Worm (Caenorhabditis elegans): ENCODE measurements around the gene Y4C6B.2.

The Y4C6B.2 gene

DNA sequence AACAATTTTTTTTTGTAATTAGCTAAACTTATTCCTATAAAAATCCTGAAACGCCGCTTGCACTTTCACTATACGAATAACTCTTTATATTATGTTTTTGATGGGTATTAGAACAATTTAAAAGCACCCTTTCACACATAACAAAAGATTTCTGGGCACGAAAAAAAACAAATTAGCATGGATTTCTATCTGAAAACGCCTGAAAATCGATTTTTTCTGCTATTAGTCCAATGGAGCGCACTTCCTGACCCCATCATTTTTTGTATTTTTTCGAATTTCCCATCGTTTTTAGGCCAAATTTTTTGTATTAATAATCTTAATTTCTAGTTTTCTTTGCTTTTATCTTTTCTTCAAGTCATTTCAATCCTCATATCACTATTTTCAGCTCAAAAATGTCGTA, 30.0 kb downstream of the Y4C6B.2 start, which contains the start of gene F41H10.3:
F41H10.3 (plus strand) TSS at position 388 of the 400 bp plus-strand sequence.
- TF ChIP-seq ztf-23 (GFP tag; IDR thresholded peaks at IDR 0.05) (no peak), cog-1 (tag; optimal IDR thresholded peaks at IDR 0.05) (no peak), ztf-29 (GFP tag; IDR thresholded peaks at IDR 0.05) (no peak), tab-1 (GFP tag; IDR thresholded peaks at IDR 0.05) (no peak), flt-1 (GFP tag; IDR thresholded peaks at IDR 0.05) (no peak), T22C8.4 (GFP tag; IDR thresholded peaks at IDR 0.05) (no peak), ref-1 (GFP tag; conservative IDR thresholded peaks at IDR 0.05) (no peak), med-1 (GFP tag; optimal IDR thresholded peaks at IDR 0.05; ENCODE audit: insufficient read depth) (no peak), klf-2 (GFP tag; conservative IDR thresholded peaks at IDR 0.05) (no peak)

- peak; percentile 39; the same call in 1 of the 2 replicates for TF ChIP-seq tab-1 (GFP tag; IDR thresholded peaks at IDR 0.05)
- TF ChIP-seq klf-2 (GFP tag; conservative IDR thresholded peaks at IDR 0.05): no peak
- peak; percentile 26 for TF ChIP-seq cog-1 (tag; optimal IDR thresholded peaks at IDR 0.05)
- TF ChIP-seq ztf-29 (GFP tag; IDR thresholded peaks at IDR 0.05): 0 out of 2 replicates have a peak, but pooled peaks have one; percentile 29
- TF ChIP-seq ref-1 (GFP tag; conservative IDR thresholded peaks at IDR 0.05): 0 out of 2 replicates have a peak, but pooled peaks have one; percentile 19
- 0 out of 2 replicates have a peak, but pooled peaks have one; percentile 25 for TF ChIP-seq ztf-23 (GFP tag; IDR thresholded peaks at IDR 0.05)
- TF ChIP-seq flt-1 (GFP tag; IDR thresholded peaks at IDR 0.05): peak; percentile 85
- TF ChIP-seq T22C8.4 (GFP tag; IDR thresholded peaks at IDR 0.05): peak; percentile 57; the same call in 1 of the 2 replicates
- peak; percentile 34 for TF ChIP-seq med-1 (GFP tag; optimal IDR thresholded peaks at IDR 0.05; ENCODE audit: insufficient read depth)
Observed at ce11 chrIV:5370914-5371313, 31.5 kb downstream of the Y4C6B.2 start.

DNA sequence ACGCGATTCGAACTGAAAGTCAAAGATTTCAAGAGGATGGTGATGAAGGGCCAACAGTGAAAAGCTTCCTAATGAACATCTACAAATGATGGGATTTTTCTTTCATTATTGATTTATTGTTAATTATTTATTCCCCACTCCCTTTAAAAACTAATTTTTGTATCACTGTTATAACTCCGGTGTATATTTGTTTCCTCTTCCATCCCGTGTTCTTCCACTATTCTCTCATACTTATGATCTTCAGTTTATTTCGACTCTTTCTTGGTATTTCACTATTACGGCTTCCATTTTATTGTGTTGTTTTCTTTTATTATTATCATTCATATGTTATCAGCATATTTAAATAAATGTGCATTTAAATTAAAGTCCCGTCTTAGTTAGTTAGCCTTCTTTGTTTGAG, 34.9 kb downstream of the Y4C6B.2 start:
- no peak for TF ChIP-seq ztf-23 (GFP tag; IDR thresholded peaks at IDR 0.05)
- TF ChIP-seq tab-1 (GFP tag; IDR thresholded peaks at IDR 0.05): no peak
- TF ChIP-seq ztf-29 (GFP tag; IDR thresholded peaks at IDR 0.05): no peak
- no peak for TF ChIP-seq flt-1 (GFP tag; IDR thresholded peaks at IDR 0.05)
- no peak for TF ChIP-seq med-1 (GFP tag; optimal IDR thresholded peaks at IDR 0.05; ENCODE audit: insufficient read depth)
- no peak for TF ChIP-seq cog-1 (tag; optimal IDR thresholded peaks at IDR 0.05)
- no peak for TF ChIP-seq ref-1 (GFP tag; conservative IDR thresholded peaks at IDR 0.05)
- TF ChIP-seq T22C8.4 (GFP tag; IDR thresholded peaks at IDR 0.05): no peak
- TF ChIP-seq klf-2 (GFP tag; conservative IDR thresholded peaks at IDR 0.05): no peak

- TF ChIP-seq tab-1 (GFP tag; IDR thresholded peaks at IDR 0.05) (no peak), ztf-29 (GFP tag; IDR thresholded peaks at IDR 0.05) (no peak), T22C8.4 (GFP tag; IDR thresholded peaks at IDR 0.05) (no peak), klf-2 (GFP tag; conservative IDR thresholded peaks at IDR 0.05) (no peak), med-1 (GFP tag; optimal IDR thresholded peaks at IDR 0.05; ENCODE audit: insufficient read depth) (no peak), ztf-23 (GFP tag; IDR thresholded peaks at IDR 0.05) (no peak), flt-1 (GFP tag; IDR thresholded peaks at IDR 0.05) (no peak)
Observed at ce11 chrIV:5374946-5375345, 35.6 kb downstream of the Y4C6B.2 start.

DNA sequence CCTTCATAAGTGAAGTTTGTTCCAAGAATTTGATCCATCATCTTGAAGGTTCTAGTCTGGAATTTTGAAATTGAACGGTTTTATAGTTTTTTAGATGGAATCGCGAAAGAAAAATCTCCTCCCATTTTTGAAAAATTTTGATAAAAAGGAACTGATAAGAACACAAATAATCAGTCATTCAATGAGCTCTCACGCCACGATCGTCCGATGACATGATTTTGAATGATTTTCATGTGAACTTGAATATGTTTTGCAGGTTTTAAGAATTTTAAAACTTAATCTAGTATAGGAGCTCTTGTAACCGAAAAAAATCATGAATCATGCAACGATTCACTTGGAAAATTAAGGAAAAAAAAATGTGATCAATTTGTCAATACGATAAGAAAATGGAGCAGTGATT, 37.7 kb downstream of the Y4C6B.2 start, which contains the start of gene elo-5:
elo-5 (minus strand) TSS at position 56 of the 400 bp plus-strand sequence.
- no peak for TF ChIP-seq ztf-29 (GFP tag; IDR thresholded peaks at IDR 0.05)
- TF ChIP-seq flt-1 (GFP tag; IDR thresholded peaks at IDR 0.05): no peak
- no peak for TF ChIP-seq T22C8.4 (GFP tag; IDR thresholded peaks at IDR 0.05)
- no peak for TF ChIP-seq tab-1 (GFP tag; IDR thresholded peaks at IDR 0.05)
- no peak for TF ChIP-seq klf-2 (GFP tag; conservative IDR thresholded peaks at IDR 0.05)
- TF ChIP-seq ref-1 (GFP tag; conservative IDR thresholded peaks at IDR 0.05): no peak
- no peak for TF ChIP-seq ztf-23 (GFP tag; IDR thresholded peaks at IDR 0.05)
- no peak for TF ChIP-seq cog-1 (tag; optimal IDR thresholded peaks at IDR 0.05)
- TF ChIP-seq med-1 (GFP tag; optimal IDR thresholded peaks at IDR 0.05; ENCODE audit: insufficient read depth): no peak

DNA sequence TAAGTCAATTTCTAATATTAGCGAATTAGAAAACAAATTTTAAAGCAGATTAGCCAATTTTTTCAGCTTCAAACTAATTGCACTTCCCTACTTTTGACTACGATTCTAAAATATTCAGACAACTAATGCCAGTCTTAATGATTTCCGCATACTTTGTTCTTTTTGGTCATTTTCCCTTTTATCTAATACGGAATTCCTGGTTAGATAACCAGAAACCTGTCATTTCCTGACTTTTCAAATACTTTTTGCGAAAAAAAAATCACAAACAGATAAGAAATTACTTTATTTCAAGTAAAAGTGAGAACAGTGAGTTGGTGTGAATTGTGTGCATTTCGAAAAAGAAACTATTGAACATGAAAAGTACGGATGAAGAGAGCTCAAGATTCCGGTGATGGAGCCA, 40.8 kb downstream of the Y4C6B.2 start:
- TF ChIP-seq flt-1 (GFP tag; IDR thresholded peaks at IDR 0.05) (no peak), T22C8.4 (GFP tag; IDR thresholded peaks at IDR 0.05) (no peak), cog-1 (tag; optimal IDR thresholded peaks at IDR 0.05) (no peak), med-1 (GFP tag; optimal IDR thresholded peaks at IDR 0.05; ENCODE audit: insufficient read depth) (no peak), ref-1 (GFP tag; conservative IDR thresholded peaks at IDR 0.05) (no peak), ztf-29 (GFP tag; IDR thresholded peaks at IDR 0.05) (no peak), klf-2 (GFP tag; conservative IDR thresholded peaks at IDR 0.05) (no peak), tab-1 (GFP tag; IDR thresholded peaks at IDR 0.05) (no peak), ztf-23 (GFP tag; IDR thresholded peaks at IDR 0.05) (no peak)

DNA sequence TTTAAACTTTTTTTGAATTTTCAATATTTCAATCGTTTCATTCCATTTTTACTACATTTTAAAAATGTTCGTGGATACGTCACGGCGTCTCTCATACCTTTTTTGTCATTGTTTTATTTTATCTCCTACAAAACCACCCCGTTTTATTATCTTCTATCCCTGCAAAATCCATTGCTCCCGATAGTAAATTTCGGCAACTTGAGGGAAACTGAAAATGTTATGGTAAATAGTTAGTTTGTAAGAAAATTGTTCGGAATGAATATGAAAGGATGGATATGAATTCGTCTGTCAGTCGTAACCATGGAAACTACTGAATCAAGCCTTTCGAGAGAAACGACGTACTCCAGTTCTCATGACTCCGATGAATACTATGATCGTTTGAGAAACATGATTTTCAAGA, 42.0 kb downstream of the Y4C6B.2 start, which contains the start of gene F41H10.2:
F41H10.2 (plus strand) TSS at position 301 of the 400 bp plus-strand sequence.
- TF ChIP-seq klf-2 (GFP tag; conservative IDR thresholded peaks at IDR 0.05) (no peak), med-1 (GFP tag; optimal IDR thresholded peaks at IDR 0.05; ENCODE audit: insufficient read depth) (no peak), ztf-29 (GFP tag; IDR thresholded peaks at IDR 0.05) (no peak), T22C8.4 (GFP tag; IDR thresholded peaks at IDR 0.05) (no peak), tab-1 (GFP tag; IDR thresholded peaks at IDR 0.05) (no peak), flt-1 (GFP tag; IDR thresholded peaks at IDR 0.05) (no peak), cog-1 (tag; optimal IDR thresholded peaks at IDR 0.05) (no peak)

ce11 chrIV:5382609-5383008, 43.2 kb downstream of the Y4C6B.2 start, which contains the start of gene F41H10.1:
TSS of gene F41H10.1 (plus strand) at chrIV:5382909.
- no peak for TF ChIP-seq ztf-29 (GFP tag; IDR thresholded peaks at IDR 0.05)
- no peak for TF ChIP-seq ztf-23 (GFP tag; IDR thresholded peaks at IDR 0.05)
- TF ChIP-seq flt-1 (GFP tag; IDR thresholded peaks at IDR 0.05): no peak
- no peak for TF ChIP-seq ref-1 (GFP tag; conservative IDR thresholded peaks at IDR 0.05)
- TF ChIP-seq cog-1 (tag; optimal IDR thresholded peaks at IDR 0.05): no peak
- TF ChIP-seq tab-1 (GFP tag; IDR thresholded peaks at IDR 0.05): no peak
- TF ChIP-seq T22C8.4 (GFP tag; IDR thresholded peaks at IDR 0.05): no peak

- TF ChIP-seq ztf-29 (GFP tag; IDR thresholded peaks at IDR 0.05): no peak
- no peak for TF ChIP-seq med-1 (GFP tag; optimal IDR thresholded peaks at IDR 0.05; ENCODE audit: insufficient read depth)
- no peak for TF ChIP-seq T22C8.4 (GFP tag; IDR thresholded peaks at IDR 0.05)
- TF ChIP-seq ref-1 (GFP tag; conservative IDR thresholded peaks at IDR 0.05): no peak
- no peak for TF ChIP-seq cog-1 (tag; optimal IDR thresholded peaks at IDR 0.05)
- TF ChIP-seq ztf-23 (GFP tag; IDR thresholded peaks at IDR 0.05): no peak
- no peak for TF ChIP-seq klf-2 (GFP tag; conservative IDR thresholded peaks at IDR 0.05)
- no peak for TF ChIP-seq flt-1 (GFP tag; IDR thresholded peaks at IDR 0.05)
- no peak for TF ChIP-seq tab-1 (GFP tag; IDR thresholded peaks at IDR 0.05)
Observed at ce11 chrIV:5385020-5385419, 45.6 kb downstream of the Y4C6B.2 start, which contains the start of gene F41H10.12. TSS of gene F41H10.12 (plus strand) at chrIV:5385320.

All from whole organism, midembryonic.